Worm (Caenorhabditis elegans) whole organism, late embryonic: ENCODE measurements around the gene col-77.

Experiments
- dve-1 ChIP-seq: sonication (generic microtip); optimal IDR thresholded peaks from 2 replicates; lab custom pipeline; 2017; ENCODE audit warnings: antibody characterized with exemption, mild to moderate bottlenecking, missing genetic modification characterization, missing compliant biosample characterization
- mec-3 ChIP-seq: sonication (generic microtip); optimal IDR thresholded peaks from 2 replicates; lab custom pipeline; 2016; ENCODE audit warnings: borderline replicate concordance, missing genetic modification characterization, missing compliant biosample characterization
- nfya-1 ChIP-seq: sonication (generic microtip); optimal IDR thresholded peaks from 2 replicates; lab custom pipeline; 2017; ENCODE audit warnings: missing genetic modification characterization, mild to moderate bottlenecking, missing compliant biosample characterization, antibody characterized with exemption, moderate library complexity
- npax-4 ChIP-seq: sonication (generic microtip); optimal IDR thresholded peaks from 2 replicates; lab custom pipeline; 2016; ENCODE audit warnings: missing genetic modification characterization, missing compliant biosample characterization
- pax-1 ChIP-seq: fragments of 150-350 bp; optimal IDR thresholded peaks from 2 replicates; lab custom pipeline; 2014; ENCODE audit warnings: missing biosample characterization, missing genetic modification characterization
- pha-4 ChIP-seq: fragments of 150-350 bp; optimal IDR thresholded peaks from 2 replicates; lab custom pipeline; 2018; ENCODE audit warnings: missing biosample characterization, missing genetic modification reagents, missing genetic modification characterization
- sdc-2 ChIP-seq: sonication (generic microtip); optimal IDR thresholded peaks from 2 replicates; lab custom pipeline; 2016; ENCODE audit warnings: missing genotype, missing genetic modification characterization, missing compliant biosample characterization
- sox-2 ChIP-seq: fragments of 200-800 bp; sonication (Bioruptor generic); IDR thresholded peaks from 2 replicates; pipeline ENCODE4 v1.3.6; 2022; ENCODE audit warnings: missing genetic modification reagents, missing genetic modification characterization, missing compliant biosample characterization
- tbx-2 ChIP-seq: sonication (generic microtip); optimal IDR thresholded peaks from 2 replicates; lab custom pipeline; 2016; ENCODE audit warnings: missing genetic modification characterization, missing compliant biosample characterization
- tbx-7 ChIP-seq: sonication (generic microtip); optimal IDR thresholded peaks from 2 replicates; lab custom pipeline; 2016; ENCODE audit warnings: missing genotype, missing genetic modification characterization, missing compliant biosample characterization

ce11 chrII:8314768-8315167, 44.4 kb downstream of the col-77 start:
- TF ChIP-seq npax-4 (no peak), dve-1 (tag; lab: Kevin White, UChicago) (no peak), tbx-2 (tag; lab: Kevin White, UChicago) (no peak), tbx-7 (tag; lab: Kevin White, UChicago) (no peak), mec-3 (tag; lab: Kevin White, UChicago) (no peak), pha-4 (tag; lab: Kevin White, UChicago) (no peak), nfya-1 (tag; lab: Kevin White, UChicago) (no peak), pax-1 (tag; lab: Kevin White, UChicago) (no peak), sdc-2 (no peak), sox-2 (GFP tag; lab: Robert Waterston, UW) (no peak)
